Worm (Caenorhabditis elegans) whole organism, L3 larva: ENCODE measurements around the gene F22E5.11.

Experiments
- aly-2 ChIP-seq: fragments of 150-350 bp; optimal IDR thresholded peaks from 2 replicates; lab custom pipeline; 2014; ENCODE audit warnings: missing biosample characterization, missing genetic modification characterization
- ceh-82 ChIP-seq: fragments of 150-350 bp; optimal IDR thresholded peaks from 2 replicates; lab custom pipeline; 2014; ENCODE audit warnings: missing biosample characterization, missing genetic modification characterization
- ceh-9 ChIP-seq: sonication (generic microtip); optimal IDR thresholded peaks from 2 replicates; lab custom pipeline; 2018; ENCODE audit warnings: missing biosample characterization, missing genetic modification characterization
- daf-12 ChIP-seq: fragments of 150-350 bp; optimal IDR thresholded peaks from 2 replicates; lab custom pipeline; 2014; ENCODE audit warnings: missing biosample characterization, missing genetic modification reagents, missing genetic modification characterization
- egl-27 ChIP-seq: sonication (generic microtip); optimal IDR thresholded peaks from 4 replicates; lab custom pipeline; 2017; ENCODE audit warnings: missing biosample characterization, missing genetic modification reagents, missing genetic modification characterization
- elt-1 ChIP-seq: fragments of 150-350 bp; optimal IDR thresholded peaks from 2 replicates; lab custom pipeline; 2014; ENCODE audit warnings: missing biosample characterization, missing genetic modification characterization
- lsy-12 ChIP-seq: sonication (generic microtip); optimal IDR thresholded peaks from 2 replicates; lab custom pipeline; 2016; ENCODE audit warnings: mild to moderate bottlenecking, missing genetic modification characterization, missing compliant biosample characterization
- nhr-11 ChIP-seq: fragments of 150-350 bp; optimal IDR thresholded peaks from 2 replicates; lab custom pipeline; 2014; ENCODE audit warnings: missing biosample characterization, missing genetic modification characterization
- nhr-12 ChIP-seq: fragments of 150-350 bp; optimal IDR thresholded peaks from 2 replicates; lab custom pipeline; 2014; ENCODE audit warnings: missing biosample characterization, missing genetic modification characterization
- nhr-237 ChIP-seq: fragments of 150-350 bp; optimal IDR thresholded peaks from 2 replicates; lab custom pipeline; 2014; ENCODE audit warnings: missing biosample characterization, missing genetic modification characterization
- snpc-4 ChIP-seq: fragments of 150-350 bp; optimal IDR thresholded peaks from 2 replicates; lab custom pipeline; 2014; ENCODE audit warnings: missing biosample characterization, missing genetic modification characterization

DNA sequence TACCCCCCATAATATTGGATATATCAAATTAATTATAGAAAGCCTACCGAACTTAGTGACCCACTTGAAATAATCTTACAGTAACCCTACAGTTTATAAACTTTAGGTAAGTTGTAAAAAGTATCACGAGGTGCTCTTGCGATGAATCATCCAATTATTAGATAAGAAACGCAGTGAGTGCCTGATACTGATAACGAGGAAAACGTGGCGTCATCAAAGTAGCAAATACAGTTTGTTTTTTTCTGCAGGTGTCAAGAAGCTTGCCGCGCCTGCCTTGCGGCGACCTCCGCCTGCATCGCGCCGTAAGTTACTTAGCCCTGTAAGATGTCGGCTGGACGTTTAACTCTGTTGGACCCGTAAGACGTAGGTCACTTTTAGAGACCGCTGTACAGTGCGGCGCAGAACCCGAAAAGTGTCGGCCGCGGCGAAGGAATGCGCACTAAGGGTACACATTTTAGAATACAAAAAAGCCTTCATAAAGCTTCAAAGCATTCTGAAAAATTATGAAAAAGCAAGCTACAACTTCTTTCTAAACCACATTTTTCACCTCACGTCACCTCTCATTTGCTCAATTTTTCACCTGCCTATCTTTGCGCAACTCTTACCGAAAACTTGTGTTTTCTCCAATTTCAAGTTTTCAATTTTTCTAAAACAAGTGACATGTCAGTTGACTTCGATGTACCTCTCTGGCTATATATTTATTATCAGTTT, 34.0 kb downstream of the F22E5.11 start, which contains the start of gene sri-38:
- TF ChIP-seq nhr-12 (no peak), elt-1 (tag; lab: Kevin White, UChicago) (no peak), nhr-11 (no peak), egl-27 (tag; lab: Kevin White, UChicago) (no peak), snpc-4 (tag; lab: Kevin White, UChicago) (no peak), daf-12 (no peak), nhr-237 (tag; lab: Kevin White, UChicago) (no peak), ceh-9 (tag; lab: Kevin White, UChicago) (no peak), lsy-12 (no peak), ceh-82 (tag; lab: Kevin White, UChicago) (no peak), aly-2 (no peak)
